Worm (Caenorhabditis elegans) whole organism, L4 larva: Measurements from ENCODE around the gene bath-24.

Experiments used
- F10B5.3 ChIP-seq: sonication (generic microtip); optimal IDR thresholded peaks from 2 replicates; lab custom pipeline; 2016; ENCODE audit warnings: mild to moderate bottlenecking, missing genetic modification characterization, missing compliant biosample characterization
- dpl-1 ChIP-seq: fragments of 150-350 bp; optimal IDR thresholded peaks from 2 replicates; lab custom pipeline; 2014; ENCODE audit warnings: missing biosample characterization, missing genetic modification reagents, missing genetic modification characterization
- lsy-2 ChIP-seq, 2 experiments: fragments of 150-350 bp in 1 of 2; sonication (generic microtip) in 1 of 2; optimal IDR thresholded peaks; 2 replicates each; lab custom pipeline; 2014 to 2017; ENCODE audit warnings: missing biosample characterization in 2 of 2, missing genetic modification characterization in 2 of 2
- mdl-1 ChIP-seq, 2 experiments: fragments of 150-350 bp in 1 of 2; sonication (generic microtip) in 1 of 2; optimal IDR thresholded peaks; 2 replicates each; lab custom pipeline; 2014 to 2017; ENCODE audit warnings: missing biosample characterization in 2 of 2, missing genetic modification characterization in 2 of 2
- mdt-29 ChIP-seq: fragments of 200-800 bp; sonication (Bioruptor generic); IDR thresholded peaks from 2 replicates; pipeline ENCODE4 v1.3.6; 2022; ENCODE audit warnings: missing genetic modification reagents, missing genetic modification characterization, missing compliant biosample characterization
- pha-4 ChIP-seq, 2 experiments: fragments of 150-350 bp in 1 of 2; fragments of 200-800 bp in 1 of 2; sonication (Bioruptor generic) in 1 of 2; IDR thresholded peaks in 1 of 2; optimal IDR thresholded peaks in 1 of 2; 2 replicates each; pipeline versions ENCODE4 v1.3.6 to Lab custom; 2014 to 2022; ENCODE audit warnings: missing genetic modification characterization in 2 of 2, missing genetic modification reagents in 2 of 2, missing biosample characterization in 1 of 2, missing compliant biosample characterization in 1 of 2
- unc-39 ChIP-seq: sonication (generic microtip); optimal IDR thresholded peaks from 2 replicates; lab custom pipeline; 2017; ENCODE audit warnings: missing biosample characterization, missing genetic modification characterization
- unc-62 ChIP-seq, 3 experiments: fragments of 150-350 bp in 1 of 3; sonication (generic microtip); optimal IDR thresholded peaks in 2 of 3; peaks in 1 of 3; 1 replicate in 1 of 3; 2 replicates in 2 of 3; lab custom pipeline; 2014 to 2017; ENCODE audit warnings: missing biosample characterization in 3 of 3, missing genetic modification characterization in 3 of 3, missing genetic modification reagents in 3 of 3, missing genotype in 1 of 3

DNA sequence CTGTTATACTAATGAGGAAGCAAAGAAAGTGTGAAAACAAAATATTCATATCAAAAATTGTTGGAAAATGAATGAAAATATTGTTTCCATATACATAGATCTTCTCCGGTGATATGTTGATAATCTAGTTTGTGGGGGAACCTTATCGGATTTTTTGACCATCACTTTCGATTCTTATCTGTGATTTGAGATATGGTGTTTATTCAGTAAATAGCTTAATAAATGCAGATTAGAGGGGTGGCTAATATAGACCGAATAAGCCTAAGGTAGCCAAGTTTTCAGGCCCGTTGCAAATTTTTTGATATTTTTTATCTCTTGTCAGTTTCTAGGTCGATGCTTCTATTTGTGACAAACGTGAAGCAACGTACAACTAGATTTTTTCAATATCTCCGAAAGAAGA lies 26.0 kb upstream of the bath-24 start, which contains the start of gene F07E5.7:
- TF ChIP-seq mdt-29 (GFP tag; lab: Robert Waterston, UW) (no peak), mdl-1 (tag; optimal IDR thresholded peaks at IDR 0.05; lab: Kevin White, UChicago) (no peak), lsy-2 (tag; optimal IDR thresholded peaks at IDR 0.05; lab: Kevin White, UChicago) (no peak), F10B5.3 (no peak), unc-62 (GFP tag; optimal IDR thresholded peaks at IDR 0.05 in 1 of 2; lab: Kevin White, UChicago) (no peak), unc-62 (tag; optimal IDR thresholded peaks at IDR 0.05; lab: Kevin White, UChicago) (no peak), dpl-1 (GFP tag; lab: Kevin White, UChicago) (no peak), pha-4 (GFP tag; IDR thresholded peaks at IDR 0.05; lab: Robert Waterston, UW) (no peak), pha-4 (tag; optimal IDR thresholded peaks at IDR 0.05; lab: Kevin White, UChicago) (no peak), unc-39 (tag; lab: Kevin White, UChicago) (no peak)
